Fruit fly (Drosophila melanogaster) whole organism, embryonic: Measurements from ENCODE around the gene CG13991.

Source experiments
- Bteb2 ChIP-seq: fragments of 200-800 bp; sonication (Bioruptor generic); optimal IDR thresholded peaks from 2 replicates; lab custom pipeline; 2016; ENCODE audit warnings: missing biosample characterization, missing genetic modification characterization
- C15 ChIP-seq: fragments of 200-800 bp; sonication (Bioruptor generic); IDR thresholded peaks from 3 replicates; pipeline ENCODE4 v1.3.6; 2022; ENCODE audit warnings: missing biosample characterization, missing genetic modification characterization
- CG10321 ChIP-seq: fragments of 200-800 bp; sonication (Bioruptor generic); IDR thresholded peaks from 2 replicates; pipeline ENCODE4 v1.3.6; 2022; ENCODE audit warnings: missing biosample characterization, missing genetic modification characterization
- CG10366 ChIP-seq: fragments of 200-800 bp; sonication (Bioruptor generic); IDR thresholded peaks from 2 replicates; pipeline ENCODE4 v1.3.6; 2022; ENCODE audit warnings: missing biosample characterization, missing genetic modification characterization
- CG10543 ChIP-seq: fragments of 200-800 bp; sonication (Bioruptor generic); optimal IDR thresholded peaks from 3 replicates; lab custom pipeline; 2017; ENCODE audit warnings: missing biosample characterization, mild to moderate bottlenecking, missing genetic modification characterization, moderate library complexity
- CG10565 ChIP-seq: fragments of 200-800 bp; sonication (Bioruptor generic); optimal IDR thresholded peaks from 3 replicates; lab custom pipeline; 2016; ENCODE audit warnings: missing biosample characterization, mild to moderate bottlenecking, missing genetic modification characterization
- CG12744 ChIP-seq: fragments of 200-800 bp; sonication (Bioruptor generic); optimal IDR thresholded peaks from 2 replicates; lab custom pipeline; 2016; ENCODE audit warnings: missing biosample characterization, missing genetic modification characterization
- CG14710 ChIP-seq: fragments of 200-800 bp; sonication (Bioruptor generic); optimal IDR thresholded peaks from 3 replicates; lab custom pipeline; 2019; ENCODE audit warnings: missing biosample characterization, mild to moderate bottlenecking, missing genetic modification characterization, moderate library complexity
- CG18262 ChIP-seq: fragments of 200-800 bp; optimal IDR thresholded peaks from 3 replicates; lab custom pipeline; 2019; ENCODE audit warnings: missing biosample characterization, mild to moderate bottlenecking, missing genetic modification characterization, moderate library complexity
- CG31388 ChIP-seq: fragments of 200-800 bp; sonication (Bioruptor generic); optimal IDR thresholded peaks from 2 replicates; lab custom pipeline; 2016; ENCODE audit warnings: missing biosample characterization, missing genetic modification characterization
- CG3847 ChIP-seq: fragments of 200-800 bp; sonication (Bioruptor generic); IDR thresholded peaks from 2 replicates; pipeline ENCODE4 v1.3.6; 2022; ENCODE audit warnings: missing biosample characterization, missing genetic modification characterization
- CG42726 ChIP-seq: fragments of 200-800 bp; sonication (Bioruptor generic); IDR thresholded peaks from 2 replicates; pipeline ENCODE4 v1.3.6; 2022; ENCODE audit warnings: missing biosample characterization, missing genetic modification characterization; ENCODE audit not compliant: partially characterized antibody
- CG4328 ChIP-seq: fragments of 200-800 bp; sonication (Bioruptor generic); optimal IDR thresholded peaks from 3 replicates; lab custom pipeline; 2017; ENCODE audit warnings: missing biosample characterization, missing genetic modification reagents, missing genetic modification characterization
- CG5953 ChIP-seq: fragments of 200-800 bp; sonication (Bioruptor generic); IDR thresholded peaks from 2 replicates; pipeline ENCODE4 v1.3.6; 2022; ENCODE audit warnings: missing biosample characterization, missing genetic modification characterization
- CG6791 ChIP-seq: fragments of 200-800 bp; sonication (Bioruptor generic); IDR thresholded peaks from 3 replicates; pipeline ENCODE4 v1.3.6; 2022; ENCODE audit warnings: missing biosample characterization, missing genetic modification characterization; ENCODE audit not compliant: partially characterized antibody
- CG7839 ChIP-seq: fragments of 200-800 bp; sonication (Bioruptor generic); optimal IDR thresholded peaks from 3 replicates; lab custom pipeline; 2018; ENCODE audit warnings: missing biosample characterization, mild to moderate bottlenecking, missing genetic modification characterization, moderate library complexity
- CG8290 ChIP-seq, 3 experiments: fragments of 200-800 bp; sonication (Bioruptor generic); optimal IDR thresholded peaks; 2 replicates each; lab custom pipeline; 2016 to 2019; ENCODE audit warnings: missing biosample characterization in 3 of 3, missing genetic modification characterization in 3 of 3, mild to moderate bottlenecking in 2 of 3, moderate library complexity in 1 of 3
- CG9817 ChIP-seq: fragments of 200-800 bp; sonication (Bioruptor generic); optimal IDR thresholded peaks from 2 replicates; lab custom pipeline; 2018; ENCODE audit warnings: missing biosample characterization, mild to moderate bottlenecking, missing genetic modification characterization, moderate library complexity
- Camta ChIP-seq: fragments of 200-800 bp; sonication (Bioruptor generic); optimal IDR thresholded peaks from 2 replicates; lab custom pipeline; 2016; ENCODE audit warnings: missing biosample characterization, missing genetic modification characterization
- D19A ChIP-seq: fragments of 200-800 bp; optimal IDR thresholded peaks from 3 replicates; lab custom pipeline; 2019; ENCODE audit warnings: missing biosample characterization, mild to moderate bottlenecking, missing genetic modification characterization, moderate library complexity
- Deaf1 ChIP-seq: fragments of 200-800 bp; optimal IDR thresholded peaks from 3 replicates; lab custom pipeline; 2019; ENCODE audit warnings: missing biosample characterization, mild to moderate bottlenecking, missing genetic modification characterization, moderate library complexity
- Dref ChIP-seq: fragments of 200-800 bp; sonication (Bioruptor generic); IDR thresholded peaks from 2 replicates; pipeline ENCODE4 v1.3.6; 2022; ENCODE audit warnings: missing biosample characterization, missing genetic modification characterization
- E2f1 ChIP-seq: fragments of 200-800 bp; sonication (Bioruptor generic); IDR thresholded peaks from 2 replicates; pipeline ENCODE4 v1.3.6; 2022; ENCODE audit warnings: missing biosample characterization, missing genetic modification characterization
- HmgZ ChIP-seq: fragments of 200-800 bp; sonication (Bioruptor generic); optimal IDR thresholded peaks from 2 replicates; lab custom pipeline; 2018; ENCODE audit warnings: missing biosample characterization, mild to moderate bottlenecking, missing genetic modification characterization
- NC2α ChIP-seq: fragments of 200-800 bp; sonication (Bioruptor generic); optimal IDR thresholded peaks from 2 replicates; lab custom pipeline; 2016; ENCODE audit warnings: missing biosample characterization, missing genetic modification characterization
- Pdp1 ChIP-seq, 2 experiments: fragments of 200-800 bp; sonication (Bioruptor generic); optimal IDR thresholded peaks; 3 replicates each; lab custom pipeline; 2016; ENCODE audit warnings: missing biosample characterization in 2 of 2, missing genetic modification characterization in 2 of 2, mild to moderate bottlenecking in 1 of 2, moderate library complexity in 1 of 2
- Six4 ChIP-seq: fragments of 200-800 bp; sonication (Bioruptor generic); optimal IDR thresholded peaks from 2 replicates; lab custom pipeline; 2016; ENCODE audit warnings: missing biosample characterization, missing genetic modification characterization
- al ChIP-seq: fragments of 200-800 bp; sonication (Bioruptor generic); IDR thresholded peaks from 2 replicates; pipeline ENCODE4 v1.3.6; 2022; ENCODE audit warnings: missing biosample characterization, missing genetic modification characterization
- bcd ChIP-seq: fragments of 200-800 bp; sonication (Bioruptor generic); optimal IDR thresholded peaks from 2 replicates; lab custom pipeline; 2017; ENCODE audit warnings: missing biosample characterization, mild to moderate bottlenecking, missing genetic modification characterization
- bigmax ChIP-seq: fragments of 200-800 bp; sonication (Bioruptor generic); optimal IDR thresholded peaks from 2 replicates; lab custom pipeline; 2018; ENCODE audit warnings: missing biosample characterization, mild to moderate bottlenecking, missing genetic modification characterization
- cato ChIP-seq: fragments of 200-800 bp; sonication (Bioruptor generic); optimal IDR thresholded peaks from 2 replicates; lab custom pipeline; 2016; ENCODE audit warnings: missing biosample characterization, missing genetic modification characterization, borderline replicate concordance
- croc ChIP-seq: fragments of 200-800 bp; sonication (Bioruptor generic); conservative IDR thresholded peaks from 3 replicates; pipeline ENCODE4 v1.3.6; 2022; ENCODE audit warnings: missing biosample characterization, missing genetic modification characterization
- ems ChIP-seq: fragments of 200-800 bp; sonication (Bioruptor generic); optimal IDR thresholded peaks from 3 replicates; lab custom pipeline; 2016; ENCODE audit warnings: missing biosample characterization, missing genetic modification characterization
- exex ChIP-seq: fragments of 200-800 bp; sonication (Bioruptor generic); optimal IDR thresholded peaks from 4 replicates; lab custom pipeline; 2018; ENCODE audit warnings: missing biosample characterization, mild to moderate bottlenecking, missing genetic modification characterization, moderate library complexity
- fd64A ChIP-seq: fragments of 200-800 bp; sonication (Bioruptor generic); optimal IDR thresholded peaks from 3 replicates; lab custom pipeline; 2018; ENCODE audit warnings: missing biosample characterization, mild to moderate bottlenecking, missing genetic modification characterization
- fd96Cb ChIP-seq: fragments of 200-800 bp; sonication (Bioruptor generic); optimal IDR thresholded peaks from 2 replicates; lab custom pipeline; 2018; ENCODE audit warnings: missing biosample characterization, mild to moderate bottlenecking, missing genetic modification characterization, moderate library complexity
- gsb ChIP-seq: fragments of 200-800 bp; sonication (Bioruptor generic); IDR thresholded peaks from 2 replicates; pipeline ENCODE4 v1.3.6; 2022; ENCODE audit warnings: missing biosample characterization, missing genetic modification characterization
- h ChIP-seq: fragments of >200 bp; optimal IDR thresholded peaks from 2 replicates; lab custom pipeline; 2017
- lov ChIP-seq, 2 experiments: fragments of 200-800 bp in 1 of 2; fragments of >200 bp in 1 of 2; sonication (Bioruptor generic) in 1 of 2; IDR thresholded peaks in 1 of 2; optimal IDR thresholded peaks in 1 of 2; 2 replicates in 1 of 2; 3 replicates in 1 of 2; pipeline versions ENCODE4 v1.3.6 to Lab custom; 2017 to 2022; ENCODE audit warnings: missing biosample characterization in 1 of 2, missing genetic modification characterization in 1 of 2
- oc ChIP-seq: fragments of 200-800 bp; sonication (Bioruptor generic); optimal IDR thresholded peaks from 2 replicates; lab custom pipeline; 2018; ENCODE audit warnings: missing biosample characterization, mild to moderate bottlenecking, missing genetic modification characterization, moderate library complexity
- pzg ChIP-seq: fragments of 200-800 bp; sonication (Bioruptor generic); optimal IDR thresholded peaks from 3 replicates; lab custom pipeline; 2018; ENCODE audit warnings: missing biosample characterization, mild to moderate bottlenecking, missing genetic modification characterization, moderate library complexity
- seq ChIP-seq: fragments of 200-800 bp; sonication (Bioruptor generic); IDR thresholded peaks from 2 replicates; pipeline ENCODE4 v1.3.6; 2022; ENCODE audit warnings: missing biosample characterization, missing genetic modification characterization
- shn ChIP-seq: fragments of 200-800 bp; sonication (Bioruptor generic); optimal IDR thresholded peaks from 3 replicates; lab custom pipeline; 2016; ENCODE audit warnings: missing biosample characterization, missing genetic modification characterization
- sim ChIP-seq: fragments of 200-800 bp; sonication (Bioruptor generic); IDR thresholded peaks from 2 replicates; pipeline ENCODE4 v1.3.6; 2022; ENCODE audit warnings: missing biosample characterization, missing genetic modification characterization
- so ChIP-seq: fragments of 200-800 bp; sonication (Bioruptor generic); IDR thresholded peaks from 3 replicates; pipeline ENCODE4 v1.3.6; 2022; ENCODE audit warnings: missing biosample characterization, missing genetic modification characterization
- unc-4 ChIP-seq: fragments of 200-800 bp; sonication (Bioruptor generic); IDR thresholded peaks from 2 replicates; pipeline ENCODE4 v1.3.6; 2022; ENCODE audit warnings: missing biosample characterization, missing genetic modification characterization; ENCODE audit not compliant: partially characterized antibody
- wek ChIP-seq: fragments of 200-800 bp; sonication (Bioruptor generic); optimal IDR thresholded peaks from 3 replicates; lab custom pipeline; 2018; ENCODE audit warnings: missing biosample characterization, mild to moderate bottlenecking, missing genetic modification characterization, moderate library complexity
- yki ChIP-seq: fragments of >200 bp; optimal IDR thresholded peaks from 3 replicates; lab custom pipeline; 2018

The CG13991 gene

dm6 chr2L:6178740-6179633, 39.8 kb downstream of the CG13991 start, which contains the start of gene smal (continued):
- TF ChIP-seq lov (optimal IDR thresholded peaks at IDR 0.05; lab: Kevin White, UChicago) (no peak), lov (GFP tag; IDR thresholded peaks at IDR 0.05; lab: Robert Waterston, UW) (peak; percentile 15; the same call in 1 of the 3 replicates), CG7839 (no peak), gsb (GFP tag; lab: Robert Waterston, UW) (no peak), CG10321 (GFP tag; lab: Robert Waterston, UW) (no peak), Bteb2 (GFP tag; lab: Kevin White, UChicago) (no peak), CG14710 (tag; lab: Kevin White, UChicago) (no peak), CG18262 (tag; lab: Kevin White, UChicago) (no peak), Dref (no peak), CG42726 (GFP tag; lab: Robert Waterston, UW) (peak; percentile 65; the same call in 1 of the 2 replicates), ems (GFP tag; lab: Kevin White, UChicago) (peak; percentile 8), D19A (tag; lab: Kevin White, UChicago) (peak; percentile 33), CG10366 (no peak), CG31388 (GFP tag; lab: Kevin White, UChicago) (no peak), fd96Cb (tag; lab: Kevin White, UChicago) (no peak), wek (peak; percentile 55), CG10543 (GFP tag; lab: Kevin White, UChicago) (peak; percentile 35), Deaf1 (peak; percentile 90), pzg (no peak), CG9817 (tag; lab: Kevin White, UChicago) (no peak), h (lab: Kevin White, UChicago) (no peak), so (GFP tag; lab: Robert Waterston, UW) (peak; percentile 30; the same call in 1 of the 3 replicates), CG10565 (no peak), sim (GFP tag; lab: Robert Waterston, UW) (peak; percentile 66), CG12744 (GFP tag; lab: Kevin White, UChicago) (no peak), CG8290 (GFP tag; optimal IDR thresholded peaks at IDR 0.05; lab: Kevin White, UChicago) (no peak), CG8290 (tag; optimal IDR thresholded peaks at IDR 0.05; lab: Kevin White, UChicago) (peak; percentile 21 to 64), oc (peak; percentile 18), CG3847 (no peak), CG4328 (GFP tag; lab: Kevin White, UChicago) (no peak), HmgZ (tag; lab: Kevin White, UChicago) (no peak), CG6791 (GFP tag; lab: Robert Waterston, UW) (peak; percentile 67; the same call in 1 of the 3 replicates), bigmax (no peak), E2f1 (GFP tag; lab: Robert Waterston, UW) (peak; percentile 35; the same call in 1 of the 2 replicates), CG5953 (GFP tag; lab: Robert Waterston, UW) (0 out of 2 replicates have a peak, but pooled peaks have one; percentile 44), cato (GFP tag; lab: Kevin White, UChicago) (no peak), Pdp1 (GFP tag; optimal IDR thresholded peaks at IDR 0.05; lab: Kevin White, UChicago) (peak in 1 of 2 experiments; percentile 36), croc (no peak), yki (no peak), al (GFP tag; lab: Robert Waterston, UW) (no peak), Six4 (GFP tag; lab: Kevin White, UChicago) (no peak), bcd (GFP tag; lab: Kevin White, UChicago) (no peak), shn (GFP tag; lab: Kevin White, UChicago) (no peak), NC2α (GFP tag; lab: Kevin White, UChicago) (no peak), Camta (GFP tag; lab: Kevin White, UChicago) (no peak), exex (tag; lab: Kevin White, UChicago) (no peak), fd64A (GFP tag; lab: Kevin White, UChicago) (peak; percentile 15), seq (GFP tag; lab: Robert Waterston, UW) (0 out of 2 replicates have a peak, but pooled peaks have one; percentile 17), C15 (GFP tag; lab: Robert Waterston, UW) (no peak), unc-4 (GFP tag; lab: Robert Waterston, UW) (no peak)
